Worm (Caenorhabditis elegans): ENCODE results near the gene clec-187.

DNA sequence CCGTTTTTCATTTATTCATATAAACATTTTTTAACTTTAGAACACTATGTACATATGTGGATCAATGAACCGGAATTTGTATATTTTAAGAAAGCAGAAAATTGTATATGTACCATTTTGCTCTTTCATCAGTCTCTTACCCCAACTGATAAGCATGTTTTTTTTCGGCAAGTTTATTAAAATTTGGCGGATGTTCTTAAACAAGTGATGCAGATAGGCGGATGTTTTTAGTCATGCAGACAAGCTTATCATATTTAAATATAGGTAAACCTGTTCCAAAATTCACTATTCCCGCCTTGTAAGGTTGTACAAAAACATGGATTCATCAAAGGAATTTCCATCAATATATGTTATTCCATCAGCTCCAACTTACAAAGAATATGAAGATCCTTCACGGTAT is 28.1 kb upstream of the clec-187 start, which contains the start of gene K08D8.9:
- TF ChIP-seq ama-1 (optimal IDR thresholded peaks at IDR 0.05), result no peak
- no peak for TF ChIP-seq jun-1 (tag; optimal IDR thresholded peaks at IDR 0.05)
- no peak for TF ChIP-seq unc-130 (tag; optimal IDR thresholded peaks at IDR 0.05)
- no peak for TF ChIP-seq skn-1 (tag; optimal IDR thresholded peaks at IDR 0.05)
- TF ChIP-seq zag-1 (tag; optimal IDR thresholded peaks at IDR 0.05), result no peak
- TF ChIP-seq nhr-77 (tag; optimal IDR thresholded peaks at IDR 0.05), result no peak
- TF ChIP-seq fos-1 (tag; optimal IDR thresholded peaks at IDR 0.05), result no peak
- TF ChIP-seq lin-39 (tag; optimal IDR thresholded peaks at IDR 0.05), result no peak
- no peak for TF ChIP-seq snpc-4 (tag; optimal IDR thresholded peaks at IDR 0.05)
- TF ChIP-seq ces-1 (GFP tag; optimal IDR thresholded peaks at IDR 0.05), result no peak
- TF ChIP-seq mep-1 (tag; optimal IDR thresholded peaks at IDR 0.05), result no peak
- TF ChIP-seq alr-1 (tag; optimal IDR thresholded peaks at IDR 0.05; ENCODE audit: borderline replicate concordance), result no peak
- TF ChIP-seq nhr-11 (tag; optimal IDR thresholded peaks at IDR 0.05), result no peak
- no peak for TF ChIP-seq blmp-1 (tag; optimal IDR thresholded peaks at IDR 0.05)
